Worm (Caenorhabditis elegans): ENCODE data around the gene bpl-1.

DNA sequence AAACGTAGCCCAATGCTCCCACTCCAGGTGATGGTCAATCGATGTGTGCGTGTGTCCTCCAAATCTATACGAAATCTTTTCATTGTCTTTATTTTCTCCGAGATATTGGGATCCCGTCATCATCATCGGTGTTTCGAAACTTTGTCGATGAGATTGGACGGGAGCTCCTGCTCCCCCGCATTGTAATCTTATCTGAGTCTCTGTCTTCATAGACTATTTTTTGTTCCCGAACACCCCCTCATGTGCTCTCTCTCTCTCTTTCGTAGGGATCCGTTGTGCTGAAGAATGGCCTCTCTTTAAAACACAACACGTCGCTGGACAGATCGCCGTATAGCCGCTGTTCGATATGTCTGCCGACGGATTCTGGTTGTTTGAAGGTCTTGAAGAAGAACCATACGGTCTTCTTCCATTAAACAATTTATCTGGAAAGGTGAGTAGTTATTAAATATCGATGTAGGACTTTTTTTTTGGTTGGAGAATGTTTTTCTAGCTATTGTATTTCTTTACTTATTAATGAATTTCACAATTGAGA, 29.3 kb downstream of the bpl-1 start, which contains the start of gene C29F5.1:
- TF ChIP-seq dao-5 (tag; optimal IDR thresholded peaks at IDR 0.05) (no peak), him-1 (tag; optimal IDR thresholded peaks at IDR 0.05) (no peak), W03F9.2 (tag; optimal IDR thresholded peaks at IDR 0.05) (no peak)
